Worm (Caenorhabditis elegans): Measurements from ENCODE around the gene egl-10.

DNA sequence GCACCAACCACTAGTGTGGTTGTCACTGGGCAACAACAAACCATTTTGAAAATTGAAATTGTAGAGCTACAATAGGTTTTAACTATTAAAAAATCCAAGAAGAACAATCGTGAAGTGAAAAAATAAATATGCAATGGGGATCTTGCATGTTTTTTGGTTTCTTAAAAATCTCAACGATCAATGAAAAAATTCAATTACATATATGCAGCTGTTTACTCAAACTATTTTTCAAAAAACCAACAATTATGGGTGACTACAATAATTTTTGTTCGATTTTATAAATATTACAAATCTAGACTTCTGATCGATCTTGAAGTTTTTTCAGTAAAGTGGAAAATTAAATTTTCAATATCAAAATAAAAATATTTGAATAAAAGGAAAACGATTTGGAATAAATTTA is 54.3 kb downstream of the egl-10 start, which contains the start of gene cdr-4:
- no peak for TF ChIP-seq dao-5 (tag; optimal IDR thresholded peaks at IDR 0.05)
- TF ChIP-seq him-1 (tag; optimal IDR thresholded peaks at IDR 0.05): no peak

Data from whole organism, L4/young adult.